Fruit fly (Drosophila melanogaster) whole organism, prepupa: ENCODE data around the gene CG7903.

Source experiments
- CG11294 ChIP-seq: fragments of 200-800 bp; sonication (Bioruptor generic); IDR thresholded peaks from 2 replicates; pipeline ENCODE4 v1.3.6; 2022; ENCODE audit warnings: missing biosample characterization, missing genetic modification characterization
- CG3919 ChIP-seq: fragments of 200-800 bp; sonication (Bioruptor generic); optimal IDR thresholded peaks from 3 replicates; lab custom pipeline; 2016; ENCODE audit warnings: missing biosample characterization, missing genetic modification characterization
- CG6854 ChIP-seq: fragments of 200-800 bp; sonication (Bioruptor generic); optimal IDR thresholded peaks from 2 replicates; lab custom pipeline; 2017; ENCODE audit warnings: missing biosample characterization, mild to moderate bottlenecking, missing genetic modification characterization
- Sox14 ChIP-seq: fragments of 200-800 bp; sonication (Bioruptor generic); optimal IDR thresholded peaks from 3 replicates; lab custom pipeline; 2016; ENCODE audit warnings: missing biosample characterization, missing genetic modification characterization
- vri ChIP-seq: fragments of 200-800 bp; sonication (Bioruptor generic); optimal IDR thresholded peaks from 3 replicates; lab custom pipeline; 2016; ENCODE audit warnings: missing biosample characterization, mild to moderate bottlenecking, missing genetic modification characterization

- TF ChIP-seq CG6854 (no peak), Sox14 (no peak), vri (GFP tag; lab: Kevin White, UChicago) (no peak), CG11294 (GFP tag; lab: Robert Waterston, UW) (no peak), CG3919 (no peak)
These were observed 44.5 kb upstream of the CG7903 start, which contains the start of the genes janA, Sry-alpha and Sry-beta for dm6 chr3R:30039494-30039893.
